Worm (Caenorhabditis elegans) whole organism, mixed stage, embryonic: ENCODE results near the gene T26C5.2.

Experiments
- blmp-1 ChIP-seq: fragments of 150-350 bp; optimal IDR thresholded peaks from 2 replicates; lab custom pipeline; 2014; ENCODE audit warnings: missing biosample characterization, missing genetic modification characterization
- lsy-2 ChIP-seq: fragments of 150-350 bp; optimal IDR thresholded peaks from 2 replicates; lab custom pipeline; 2014; ENCODE audit warnings: missing biosample characterization, missing genetic modification characterization
- mep-1 ChIP-seq: fragments of 150-350 bp; optimal IDR thresholded peaks from 2 replicates; lab custom pipeline; 2017; ENCODE audit warnings: missing biosample characterization, missing genetic modification reagents, missing genetic modification characterization, inconsistent platforms
- nhr-12 ChIP-seq: fragments of 150-350 bp; optimal IDR thresholded peaks from 2 replicates; lab custom pipeline; 2014; ENCODE audit warnings: missing biosample characterization, missing genetic modification characterization
- nhr-76 ChIP-seq: sonication (generic microtip); optimal IDR thresholded peaks from 2 replicates; lab custom pipeline; 2017; ENCODE audit warnings: missing biosample characterization, missing genetic modification characterization
- snpc-4 ChIP-seq: fragments of 150-350 bp; optimal IDR thresholded peaks from 2 replicates; lab custom pipeline; 2014; ENCODE audit warnings: missing biosample characterization, missing genetic modification characterization
- unc-62 ChIP-seq: fragments of 150-350 bp; optimal IDR thresholded peaks from 2 replicates; lab custom pipeline; 2014; ENCODE audit warnings: missing biosample characterization, missing genetic modification reagents, missing genetic modification characterization

- no peak for TF ChIP-seq snpc-4 (tag; lab: Kevin White, UChicago)
- no peak for TF ChIP-seq mep-1 (tag; lab: Kevin White, UChicago)
- no peak for TF ChIP-seq nhr-76 (tag; lab: Kevin White, UChicago)
- TF ChIP-seq lsy-2 = no peak
- no peak for TF ChIP-seq blmp-1 (tag; lab: Kevin White, UChicago)
- no peak for TF ChIP-seq nhr-12 (tag; lab: Kevin White, UChicago)
- TF ChIP-seq unc-62 (GFP tag; lab: Kevin White, UChicago) = no peak
Measured at ce11 chrII:9236972-9237371, 3.9 kb downstream of the T26C5.2 start.
